Fruit fly (Drosophila melanogaster) whole organism, embryonic: ENCODE data around the gene CG13067.

Source experiments
- Atf-2 ChIP-seq: fragments of 200-800 bp; sonication (Bioruptor generic); optimal IDR thresholded peaks from 2 replicates; lab custom pipeline; 2016; ENCODE audit warnings: missing biosample characterization, missing genetic modification characterization
- CG10147 ChIP-seq: fragments of 200-800 bp; sonication (Bioruptor generic); optimal IDR thresholded peaks from 2 replicates; lab custom pipeline; 2019; ENCODE audit warnings: missing biosample characterization, mild to moderate bottlenecking, missing genetic modification characterization, moderate library complexity
- CG10274 ChIP-seq: fragments of 200-800 bp; sonication (Bioruptor generic); optimal IDR thresholded peaks from 3 replicates; lab custom pipeline; 2017; ENCODE audit warnings: missing biosample characterization, mild to moderate bottlenecking, missing genetic modification characterization
- CG10979 ChIP-seq: fragments of 200-800 bp; sonication (Bioruptor generic); optimal IDR thresholded peaks from 2 replicates; lab custom pipeline; 2018; ENCODE audit warnings: missing biosample characterization, mild to moderate bottlenecking, missing genetic modification characterization, moderate library complexity
- CG11504 ChIP-seq: fragments of 200-800 bp; sonication (Bioruptor generic); optimal IDR thresholded peaks from 3 replicates; lab custom pipeline; 2019; ENCODE audit warnings: missing biosample characterization, mild to moderate bottlenecking, missing genetic modification characterization, moderate library complexity
- CG12942 ChIP-seq: fragments of 200-800 bp; sonication (Bioruptor generic); optimal IDR thresholded peaks from 3 replicates; lab custom pipeline; 2016; ENCODE audit warnings: missing biosample characterization, missing genetic modification characterization
- CG14050 ChIP-seq: fragments of 200-800 bp; sonication (Bioruptor generic); IDR thresholded peaks from 3 replicates; pipeline ENCODE4 v1.3.6; 2022; ENCODE audit warnings: missing biosample characterization, missing genetic modification characterization
- CG14667 ChIP-seq: fragments of 200-800 bp; sonication (Bioruptor generic); IDR thresholded peaks from 2 replicates; pipeline ENCODE4 v1.3.6; 2022; ENCODE audit warnings: missing biosample characterization, missing genetic modification characterization
- CG15011 ChIP-seq: fragments of 200-800 bp; sonication (Bioruptor generic); optimal IDR thresholded peaks from 3 replicates; lab custom pipeline; 2018; ENCODE audit warnings: missing biosample characterization, mild to moderate bottlenecking, missing genetic modification characterization
- CG16815 ChIP-seq: fragments of 200-800 bp; sonication (Bioruptor generic); optimal IDR thresholded peaks from 3 replicates; lab custom pipeline; 2017; ENCODE audit warnings: missing biosample characterization, mild to moderate bottlenecking, missing genetic modification characterization
- CG18476 ChIP-seq: fragments of 200-800 bp; sonication (Bioruptor generic); optimal IDR thresholded peaks from 2 replicates; lab custom pipeline; 2016; ENCODE audit warnings: missing biosample characterization, mild to moderate bottlenecking, missing genetic modification characterization
- CG18764 ChIP-seq: fragments of 200-800 bp; sonication (Bioruptor generic); optimal IDR thresholded peaks from 3 replicates; lab custom pipeline; 2016; ENCODE audit warnings: missing biosample characterization, missing genetic modification characterization
- CG2875 ChIP-seq: fragments of 200-800 bp; sonication (Bioruptor generic); optimal IDR thresholded peaks from 2 replicates; lab custom pipeline; 2017; ENCODE audit warnings: missing biosample characterization, mild to moderate bottlenecking, missing genetic modification characterization, missing genetic modification reagents
- CG31365 ChIP-seq: fragments of 200-800 bp; sonication (Bioruptor generic); optimal IDR thresholded peaks from 2 replicates; lab custom pipeline; 2018; ENCODE audit warnings: missing biosample characterization, mild to moderate bottlenecking, missing genetic modification characterization
- CG3838 ChIP-seq: fragments of 200-800 bp; sonication (Bioruptor generic); optimal IDR thresholded peaks from 3 replicates; lab custom pipeline; 2016; ENCODE audit warnings: missing biosample characterization, missing genetic modification characterization
- CG4328 ChIP-seq: fragments of 200-800 bp; sonication (Bioruptor generic); optimal IDR thresholded peaks from 3 replicates; lab custom pipeline; 2017; ENCODE audit warnings: missing biosample characterization, missing genetic modification reagents, missing genetic modification characterization
- CG4854 ChIP-seq: fragments of 200-800 bp; sonication (Bioruptor generic); optimal IDR thresholded peaks from 2 replicates; lab custom pipeline; 2016; ENCODE audit warnings: missing biosample characterization, missing genetic modification characterization, inconsistent platforms
- CG7357 ChIP-seq: fragments of 200-800 bp; sonication (Bioruptor generic); IDR thresholded peaks from 3 replicates; pipeline ENCODE4 v1.3.6; 2022; ENCODE audit warnings: missing biosample characterization, missing genetic modification characterization
- CG8478 ChIP-seq: fragments of >200 bp; optimal IDR thresholded peaks from 2 replicates; lab custom pipeline; 2018
- CG9215 ChIP-seq: fragments of 200-800 bp; sonication (Bioruptor generic); IDR thresholded peaks from 2 replicates; pipeline ENCODE4 v1.3.6; 2022; ENCODE audit warnings: missing biosample characterization, missing genetic modification characterization
- Camta ChIP-seq: fragments of 200-800 bp; sonication (Bioruptor generic); optimal IDR thresholded peaks from 2 replicates; lab custom pipeline; 2016; ENCODE audit warnings: missing biosample characterization, missing genetic modification characterization
- Doc2 ChIP-seq: fragments of 200-800 bp; sonication (Bioruptor generic); IDR thresholded peaks from 2 replicates; pipeline ENCODE4 v1.3.6; 2022; ENCODE audit warnings: missing biosample characterization, missing genetic modification characterization
- Elba2 ChIP-seq: fragments of 200-800 bp; sonication (Bioruptor generic); optimal IDR thresholded peaks from 3 replicates; lab custom pipeline; 2016; ENCODE audit warnings: missing biosample characterization, missing genetic modification characterization
- Gug ChIP-seq: fragments of 200-800 bp; sonication (Bioruptor generic); IDR thresholded peaks from 4 replicates; pipeline ENCODE4 v1.3.6; 2022; ENCODE audit warnings: missing biosample characterization, missing genetic modification characterization
- HLHmδ ChIP-seq: fragments of 200-800 bp; sonication (Bioruptor generic); optimal IDR thresholded peaks from 2 replicates; lab custom pipeline; 2018; ENCODE audit warnings: missing biosample characterization, mild to moderate bottlenecking, missing genetic modification characterization, moderate library complexity
- Hr78 ChIP-seq, 2 experiments: fragments of 200-800 bp in 1 of 2; fragments of >200 bp in 1 of 2; sonication (Bioruptor generic) in 1 of 2; optimal IDR thresholded peaks; 2 replicates each; lab custom pipeline; 2017 to 2019; ENCODE audit warnings: missing biosample characterization in 2 of 2, missing genetic modification characterization in 2 of 2, mild to moderate bottlenecking in 1 of 2, moderate library complexity in 1 of 2
- Neu2 ChIP-seq: fragments of 200-800 bp; sonication (Bioruptor generic); optimal IDR thresholded peaks from 3 replicates; lab custom pipeline; 2016; ENCODE audit warnings: missing biosample characterization, missing genetic modification characterization, borderline replicate concordance
- Scr ChIP-seq: fragments of 200-800 bp; sonication (Bioruptor generic); IDR thresholded peaks from 2 replicates; pipeline ENCODE4 v1.3.6; 2022; ENCODE audit warnings: missing biosample characterization, missing genetic modification characterization; ENCODE audit not compliant: partially characterized antibody
- Taf1 ChIP-seq: fragments of 200-800 bp; sonication (Bioruptor generic); IDR thresholded peaks from 2 replicates; pipeline ENCODE4 v1.3.6; 2022; ENCODE audit warnings: missing biosample characterization, missing genetic modification characterization
- bab2 ChIP-seq: fragments of 200-800 bp; sonication (Bioruptor generic); optimal IDR thresholded peaks from 2 replicates; lab custom pipeline; 2016; ENCODE audit warnings: missing biosample characterization, missing genetic modification characterization
- crc ChIP-seq: fragments of 200-800 bp; sonication (Bioruptor generic); optimal IDR thresholded peaks from 2 replicates; lab custom pipeline; 2016; ENCODE audit warnings: missing biosample characterization, missing genetic modification characterization
- dm ChIP-seq: fragments of 200-800 bp; sonication (Bioruptor generic); optimal IDR thresholded peaks from 3 replicates; lab custom pipeline; 2016; ENCODE audit warnings: missing biosample characterization, missing genetic modification characterization
- gcm2 ChIP-seq: fragments of 200-800 bp; sonication (Bioruptor generic); optimal IDR thresholded peaks from 2 replicates; lab custom pipeline; 2016; ENCODE audit warnings: missing biosample characterization, missing genetic modification characterization
- grn ChIP-seq: fragments of 200-800 bp; sonication (Bioruptor generic); optimal IDR thresholded peaks from 3 replicates; lab custom pipeline; 2017; ENCODE audit warnings: missing biosample characterization, missing genetic modification characterization
- gsb-n ChIP-seq: fragments of 200-800 bp; sonication (Bioruptor generic); optimal IDR thresholded peaks from 3 replicates; lab custom pipeline; 2018; ENCODE audit warnings: missing biosample characterization, mild to moderate bottlenecking, missing genetic modification characterization
- ham ChIP-seq: fragments of 200-800 bp; sonication (Bioruptor generic); IDR thresholded peaks from 2 replicates; pipeline ENCODE4 v1.3.6; 2022; ENCODE audit warnings: missing biosample characterization, missing genetic modification characterization
- her ChIP-seq: fragments of 200-800 bp; sonication (Bioruptor generic); optimal IDR thresholded peaks from 2 replicates; lab custom pipeline; 2016; ENCODE audit warnings: missing biosample characterization, missing genetic modification characterization
- lola ChIP-seq, 3 experiments: fragments of >200 bp in 2 of 3; fragments of 200-800 bp in 1 of 3; sonication (Bioruptor generic) in 1 of 3; optimal IDR thresholded peaks; 2 replicates each; lab custom pipeline; 2017 to 2019; ENCODE audit warnings: missing biosample characterization in 3 of 3, missing genetic modification characterization in 3 of 3, mild to moderate bottlenecking in 1 of 3, moderate library complexity in 1 of 3
- luna ChIP-seq: fragments of 200-800 bp; sonication (Bioruptor generic); optimal IDR thresholded peaks from 2 replicates; lab custom pipeline; 2016; ENCODE audit warnings: missing biosample characterization, missing genetic modification characterization
- maf-S ChIP-seq: fragments of 200-800 bp; sonication (Bioruptor generic); optimal IDR thresholded peaks from 2 replicates; lab custom pipeline; 2016; ENCODE audit warnings: missing biosample characterization, missing genetic modification characterization
- nmo ChIP-seq: fragments of 200-800 bp; sonication (Bioruptor generic); optimal IDR thresholded peaks from 2 replicates; lab custom pipeline; 2018; ENCODE audit warnings: missing biosample characterization, mild to moderate bottlenecking, missing genetic modification characterization, moderate library complexity
- p53 ChIP-seq: fragments of 200-800 bp; sonication (Bioruptor generic); optimal IDR thresholded peaks from 2 replicates; lab custom pipeline; 2016; ENCODE audit warnings: missing biosample characterization, missing genetic modification characterization
- pros ChIP-seq: fragments of 200-800 bp; sonication (Bioruptor generic); optimal IDR thresholded peaks from 3 replicates; lab custom pipeline; 2019; ENCODE audit warnings: missing biosample characterization, mild to moderate bottlenecking, missing genetic modification characterization, moderate library complexity
- schlank ChIP-seq: fragments of 200-800 bp; sonication (Bioruptor generic); optimal IDR thresholded peaks from 2 replicates; lab custom pipeline; 2018; ENCODE audit warnings: missing biosample characterization, mild to moderate bottlenecking, missing genetic modification characterization
- sna ChIP-seq: fragments of 200-800 bp; sonication (Bioruptor generic); IDR thresholded peaks from 2 replicates; pipeline ENCODE4 v1.3.6; 2022; ENCODE audit warnings: missing biosample characterization, missing genetic modification characterization; ENCODE audit not compliant: partially characterized antibody
- tll ChIP-seq, 2 experiments: fragments of 200-800 bp in 1 of 2; fragments of >200 bp in 1 of 2; sonication (Bioruptor generic) in 1 of 2; optimal IDR thresholded peaks; 2 replicates each; lab custom pipeline; 2017 to 2019; ENCODE audit warnings: missing biosample characterization in 2 of 2, missing genetic modification characterization in 2 of 2, mild to moderate bottlenecking in 1 of 2, moderate library complexity in 1 of 2
- trem ChIP-seq: fragments of 200-800 bp; optimal IDR thresholded peaks from 3 replicates; lab custom pipeline; 2019; ENCODE audit warnings: missing biosample characterization, mild to moderate bottlenecking, missing genetic modification characterization, moderate library complexity
- tx ChIP-seq: fragments of 200-800 bp; sonication (Bioruptor generic); optimal IDR thresholded peaks from 2 replicates; lab custom pipeline; 2016; ENCODE audit warnings: missing biosample characterization, missing genetic modification characterization
- vvl ChIP-seq: fragments of 200-800 bp; sonication (Bioruptor generic); IDR thresholded peaks from 2 replicates; pipeline ENCODE4 v1.3.6; 2022; ENCODE audit warnings: missing biosample characterization, missing genetic modification characterization
- zen2 ChIP-seq: fragments of 200-800 bp; sonication (Bioruptor generic); IDR thresholded peaks from 3 replicates; pipeline ENCODE4 v1.3.6; 2022; ENCODE audit warnings: missing biosample characterization, missing genetic modification characterization; ENCODE audit not compliant: partially characterized antibody

The CG13067 gene

DNA sequence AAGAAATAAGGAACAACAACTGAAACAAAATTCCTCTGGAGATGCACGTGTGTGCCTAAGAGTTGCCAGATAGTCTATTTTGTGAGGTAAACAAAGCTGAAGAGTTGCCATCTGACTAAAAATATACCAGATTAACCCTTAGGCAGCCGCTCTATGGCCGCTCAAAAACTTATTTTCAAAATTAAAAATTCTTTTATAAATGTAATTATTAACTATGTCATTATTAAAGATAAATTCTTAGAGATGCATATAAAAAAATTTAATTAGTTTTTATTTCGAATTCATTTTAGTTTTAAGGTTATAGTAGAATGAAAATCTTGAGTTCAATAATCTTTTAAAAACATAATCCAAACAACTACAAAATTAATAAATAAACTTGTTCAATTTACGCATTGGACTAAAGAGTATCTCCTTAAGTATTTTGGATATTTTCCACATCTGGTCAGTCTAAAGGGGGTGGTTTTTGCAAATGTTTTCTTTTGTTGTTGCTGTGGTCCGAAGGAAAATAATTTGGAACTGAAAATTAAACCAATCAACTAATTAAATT lies 42.4 kb upstream of the CG13067 start, which contains the start of gene Tmx3 (continued):
- TF ChIP-seq CG9215 (GFP tag; lab: Robert Waterston, UW) (peak; percentile 84), CG14050 (GFP tag; lab: Robert Waterston, UW) (peak; percentile 78), HLHmδ (GFP tag; lab: Kevin White, UChicago) (no peak), CG31365 (tag; lab: Kevin White, UChicago) (no peak), Camta (GFP tag; lab: Kevin White, UChicago) (peak; percentile 20), Scr (GFP tag; lab: Robert Waterston, UW) (no peak), lola (GFP tag; optimal IDR thresholded peaks at IDR 0.05; lab: Kevin White, UChicago) (peak in 1 of 3 experiments; percentile 91), CG10979 (tag; lab: Kevin White, UChicago) (peak; percentile 79), luna (GFP tag; lab: Kevin White, UChicago) (no peak), CG11504 (tag; lab: Kevin White, UChicago) (peak; percentile 91), CG10274 (GFP tag; lab: Kevin White, UChicago) (no peak), gsb-n (tag; lab: Kevin White, UChicago) (peak; percentile 85), CG18476 (GFP tag; lab: Kevin White, UChicago) (no peak), Taf1 (GFP tag; lab: Robert Waterston, UW) (peak; percentile 79), Doc2 (GFP tag; lab: Robert Waterston, UW) (no peak), tx (GFP tag; lab: Kevin White, UChicago) (peak; percentile 22), her (GFP tag; lab: Kevin White, UChicago) (peak; percentile 9), p53 (no peak), vvl (peak; percentile 95), Neu2 (no peak), ham (GFP tag; lab: Robert Waterston, UW) (peak; percentile 30; the same call in 1 of the 2 replicates), CG14667 (peak; percentile 86), CG10147 (peak; percentile 88), CG8478 (no peak), Atf-2 (peak; percentile 47), CG3838 (GFP tag; lab: Kevin White, UChicago) (peak; percentile 70), CG15011 (GFP tag; lab: Kevin White, UChicago) (peak; percentile 54), maf-S (GFP tag; lab: Kevin White, UChicago) (peak; percentile 49), CG18764 (GFP tag; lab: Kevin White, UChicago) (peak; percentile 53), sna (GFP tag; lab: Robert Waterston, UW) (no peak), schlank (tag; lab: Kevin White, UChicago) (peak; percentile 27), dm (GFP tag; lab: Kevin White, UChicago) (peak; percentile 93), gcm2 (GFP tag; lab: Kevin White, UChicago) (peak; percentile 46), CG7357 (peak; percentile 77), Hr78 (GFP tag; optimal IDR thresholded peaks at IDR 0.05; lab: Kevin White, UChicago) (no peak), CG4328 (GFP tag; lab: Kevin White, UChicago) (peak; percentile 23), crc (GFP tag; lab: Kevin White, UChicago) (no peak), tll (GFP tag; optimal IDR thresholded peaks at IDR 0.05; lab: Kevin White, UChicago) (peak in 1 of 2 experiments; percentile 24), nmo (peak; percentile 96), bab2 (GFP tag; lab: Kevin White, UChicago) (peak; percentile 66), pros (no peak), grn (GFP tag; lab: Kevin White, UChicago) (no peak), CG2875 (GFP tag; lab: Kevin White, UChicago) (peak; percentile 54), Elba2 (GFP tag; lab: Kevin White, UChicago) (peak; percentile 59), CG4854 (GFP tag; lab: Kevin White, UChicago) (peak; percentile 50), zen2 (GFP tag; lab: Robert Waterston, UW) (no peak), trem (tag; lab: Kevin White, UChicago) (peak; percentile 83), CG12942 (peak; percentile 89), CG16815 (GFP tag; lab: Kevin White, UChicago) (peak; percentile 84), Gug (peak; percentile 93)
